Fruit fly (Drosophila melanogaster): ENCODE data around the gene ssp5.

The ssp5 gene

dm6 chr3R:12010202-12010824, 22.6 kb upstream of the ssp5 start, which contains the start of the genes KLHL18 and GCC185 (continued):
- TF ChIP-seq Sox15 (GFP tag; optimal IDR thresholded peaks at IDR 0.05) (peak; percentile 88), Hr39 (GFP tag; optimal IDR thresholded peaks at IDR 0.05) (peak; percentile 87), Met (GFP tag; optimal IDR thresholded peaks at IDR 0.05) (peak; percentile 73), CG3032 (tag; optimal IDR thresholded peaks at IDR 0.05) (peak; percentile 87), CG10631 (GFP tag; optimal IDR thresholded peaks at IDR 0.05) (peak; percentile 91), achi (GFP tag; optimal IDR thresholded peaks at IDR 0.05) (peak; percentile 77), net (GFP tag; optimal IDR thresholded peaks at IDR 0.05) (peak; percentile 49), lz (GFP tag; optimal IDR thresholded peaks at IDR 0.05) (peak; percentile 88), topi (GFP tag; optimal IDR thresholded peaks at IDR 0.05) (peak; percentile 80), acj6 (GFP tag; optimal IDR thresholded peaks at IDR 0.05) (peak; percentile 83), esn (GFP tag; optimal IDR thresholded peaks at IDR 0.05) (peak; percentile 87), CG10669 (GFP tag; optimal IDR thresholded peaks at IDR 0.05) (peak; percentile 61), Eip75B (GFP tag; optimal IDR thresholded peaks at IDR 0.05) (no peak), salr (GFP tag; optimal IDR thresholded peaks at IDR 0.05) (peak in 1 of 2 experiments; percentile 66), CG16779 (tag; optimal IDR thresholded peaks at IDR 0.05) (no peak), Sox102F (GFP tag; optimal IDR thresholded peaks at IDR 0.05) (no peak), CG8632 (GFP tag; optimal IDR thresholded peaks at IDR 0.05) (peak; percentile 55), CG34406 (GFP tag; optimal IDR thresholded peaks at IDR 0.05) (peak; percentile 74), Smox (GFP tag; optimal IDR thresholded peaks at IDR 0.05) (peak; percentile 83), CG31627 (GFP tag; optimal IDR thresholded peaks at IDR 0.05) (peak; percentile 88), cyc (GFP tag; optimal IDR thresholded peaks at IDR 0.05) (peak; percentile 87), Blimp-1 (GFP tag; optimal IDR thresholded peaks at IDR 0.05) (peak; percentile 6), CG4318 (GFP tag; optimal IDR thresholded peaks at IDR 0.05) (no peak), CG6808 (GFP tag; optimal IDR thresholded peaks at IDR 0.05) (peak; percentile 37), fd59A (GFP tag; optimal IDR thresholded peaks at IDR 0.05) (peak; percentile 27), fd85E (GFP tag; optimal IDR thresholded peaks at IDR 0.05) (no peak), spab (GFP tag; optimal IDR thresholded peaks at IDR 0.05) (peak; percentile 38)

- TF ChIP-seq Gug (GFP tag; IDR thresholded peaks at IDR 0.05) (0 out of 2 replicates have a peak, but pooled peaks have one; percentile 23), CG10669 (GFP tag; optimal IDR thresholded peaks at IDR 0.05) (no peak), CG7368 (GFP tag; optimal IDR thresholded peaks at IDR 0.05) (no peak), Ets96B (tag; optimal IDR thresholded peaks at IDR 0.05) (peak; percentile 49), CG8319 (GFP tag; optimal IDR thresholded peaks at IDR 0.05) (peak; percentile 18), CG34406 (GFP tag; optimal IDR thresholded peaks at IDR 0.05) (peak; percentile 62), salr (GFP tag; optimal IDR thresholded peaks at IDR 0.05) (no peak), CG1621 (tag; optimal IDR thresholded peaks at IDR 0.05) (peak; percentile 94), fd85E (GFP tag; optimal IDR thresholded peaks at IDR 0.05) (no peak), achi (GFP tag; optimal IDR thresholded peaks at IDR 0.05) (peak; percentile 55), CG8119 (GFP tag; IDR thresholded peaks at IDR 0.05) (no peak), svp (GFP tag) (peak; percentile 55), dsx (GFP tag; optimal IDR thresholded peaks at IDR 0.05; ENCODE audit: poor library complexity, severe bottlenecking) (peak; percentile 69), Blimp-1 (GFP tag; optimal IDR thresholded peaks at IDR 0.05) (no peak), lz (GFP tag; optimal IDR thresholded peaks at IDR 0.05) (peak; percentile 30), CG32006 (GFP tag; optimal IDR thresholded peaks at IDR 0.05) (no peak), Eip78C (GFP tag) (no peak), fkh (GFP tag; optimal IDR thresholded peaks at IDR 0.05) (peak; percentile 93), Sox14 (GFP tag; optimal IDR thresholded peaks at IDR 0.05) (no peak), CG10631 (GFP tag; optimal IDR thresholded peaks at IDR 0.05) (peak; percentile 64), CG6808 (GFP tag; optimal IDR thresholded peaks at IDR 0.05) (no peak), CG3032 (tag; optimal IDR thresholded peaks at IDR 0.05) (peak; percentile 69), CG4318 (GFP tag; optimal IDR thresholded peaks at IDR 0.05) (no peak), esn (GFP tag; optimal IDR thresholded peaks at IDR 0.05) (peak; percentile 46), Smox (GFP tag; optimal IDR thresholded peaks at IDR 0.05) (no peak)
Measured at dm6 chr3R:12016828-12017280, 16.1 kb upstream of the ssp5 start, which contains the start of the genes DCAF12 and Spt3. Gene DCAF12, minus strand, starts transcription at chr3R:12017031. Gene Spt3, plus strand, starts transcription at chr3R:12017156.

Measured in whole organism, prepupa.